Fruit fly (Drosophila melanogaster): ENCODE data around the gene CG6661.

The CG6661 gene

dm6 chr3L:14053073-14053643 is 18.6 kb downstream of the CG6661 start, which contains the start of the genes CG13484 and Frl (continued):
- TF ChIP-seq CG11456 (GFP tag; IDR thresholded peaks at IDR 0.05) (0 out of 3 replicates have a peak, but pooled peaks have one; percentile 38), otp (GFP tag; IDR thresholded peaks at IDR 0.05) (peak; percentile 55; the same call in 1 of the 3 replicates), MBD-R2 (GFP tag; IDR thresholded peaks at IDR 0.05) (peak; percentile 97), Bdp1 (GFP tag; optimal IDR thresholded peaks at IDR 0.05) (peak; percentile 39), Antp (GFP tag; optimal IDR thresholded peaks at IDR 0.05) (peak; percentile 2), CG15514 (GFP tag; optimal IDR thresholded peaks at IDR 0.05) (peak; percentile 69), CG1024 (GFP tag; IDR thresholded peaks at IDR 0.05) (0 out of 2 replicates have a peak, but pooled peaks have one; percentile 29), CG18011 (GFP tag; optimal IDR thresholded peaks at IDR 0.05) (no peak), ap (GFP tag; IDR thresholded peaks at IDR 0.05) (no peak), cg (GFP tag; optimal IDR thresholded peaks at IDR 0.05) (peak; percentile 96), gro (GFP tag; optimal IDR thresholded peaks at IDR 0.05) (peak; percentile 26), CG6765 (GFP tag; optimal IDR thresholded peaks at IDR 0.05) (no peak), disco-r (GFP tag; optimal IDR thresholded peaks at IDR 0.05) (no peak), jumu (GFP tag; optimal IDR thresholded peaks at IDR 0.05) (peak; percentile 47), CG17568 (GFP tag; optimal IDR thresholded peaks at IDR 0.05) (no peak), wek (GFP tag; optimal IDR thresholded peaks at IDR 0.05) (peak; percentile 29), tio (GFP tag; optimal IDR thresholded peaks at IDR 0.05) (no peak), nerfin-2 (GFP tag; IDR thresholded peaks at IDR 0.05; ENCODE audit: partially characterized antibody) (no peak), ci (GFP tag; IDR thresholded peaks at IDR 0.05) (peak; percentile 78), CG9932 (GFP tag; IDR thresholded peaks at IDR 0.05) (peak; percentile 39; the same call in 1 of the 2 replicates), CHES-1-like (GFP tag; optimal IDR thresholded peaks at IDR 0.05) (peak; percentile 57), mam (GFP tag; optimal IDR thresholded peaks at IDR 0.05) (no peak), fd64A (GFP tag; optimal IDR thresholded peaks at IDR 0.05) (no peak), NC2α (GFP tag; optimal IDR thresholded peaks at IDR 0.05) (peak; percentile 24), CG14441 (GFP tag; IDR thresholded peaks at IDR 0.05) (no peak), pan (optimal IDR thresholded peaks at IDR 0.05) (no peak), pan (GFP tag; optimal IDR thresholded peaks at IDR 0.05 in 1 of 2, IDR thresholded peaks at IDR 0.05 in 1 of 2) (no peak), Vsx1 (GFP tag; optimal IDR thresholded peaks at IDR 0.05) (no peak), Dll (GFP tag; IDR thresholded peaks at IDR 0.05; ENCODE audit: partially characterized antibody) (peak; percentile 49; the same call in 1 of the 4 replicates), Pdp1 (GFP tag; optimal IDR thresholded peaks at IDR 0.05) (peak in 1 of 2 experiments; percentile 71), CG5180 (GFP tag; optimal IDR thresholded peaks at IDR 0.05) (peak; percentile 20), Hmx (GFP tag; optimal IDR thresholded peaks at IDR 0.05) (no peak), chif (GFP tag; optimal IDR thresholded peaks at IDR 0.05) (peak in 1 of 2 experiments; percentile 15), Camta (GFP tag; optimal IDR thresholded peaks at IDR 0.05) (no peak), pnt (GFP tag; optimal IDR thresholded peaks at IDR 0.05) (peak; percentile 13), Ets97D (GFP tag; optimal IDR thresholded peaks at IDR 0.05) (peak; percentile 82), Bteb2 (GFP tag; optimal IDR thresholded peaks at IDR 0.05) (peak; percentile 17), CG15011 (GFP tag; optimal IDR thresholded peaks at IDR 0.05) (no peak), lov (optimal IDR thresholded peaks at IDR 0.05) (no peak), lov (GFP tag; IDR thresholded peaks at IDR 0.05) (no peak), CG8388 (GFP tag; optimal IDR thresholded peaks at IDR 0.05) (peak; percentile 38), CG17612 (GFP tag; IDR thresholded peaks at IDR 0.05) (no peak), CG3726 (GFP tag; IDR thresholded peaks at IDR 0.05) (no peak), Six4 (GFP tag; optimal IDR thresholded peaks at IDR 0.05) (no peak), Usf (GFP tag; optimal IDR thresholded peaks at IDR 0.05) (no peak), kay (GFP tag; optimal IDR thresholded peaks at IDR 0.05) (no peak), pros (GFP tag; optimal IDR thresholded peaks at IDR 0.05) (peak; percentile 4), HmgZ (tag; optimal IDR thresholded peaks at IDR 0.05) (peak; percentile 83), CG5953 (GFP tag; IDR thresholded peaks at IDR 0.05) (no peak), CG30431 (GFP tag; optimal IDR thresholded peaks at IDR 0.05) (no peak), grn (GFP tag; optimal IDR thresholded peaks at IDR 0.05) (no peak)
